Fruit fly (Drosophila melanogaster): ENCODE results near the gene RpL13A.

Gene RpL13A

DNA sequence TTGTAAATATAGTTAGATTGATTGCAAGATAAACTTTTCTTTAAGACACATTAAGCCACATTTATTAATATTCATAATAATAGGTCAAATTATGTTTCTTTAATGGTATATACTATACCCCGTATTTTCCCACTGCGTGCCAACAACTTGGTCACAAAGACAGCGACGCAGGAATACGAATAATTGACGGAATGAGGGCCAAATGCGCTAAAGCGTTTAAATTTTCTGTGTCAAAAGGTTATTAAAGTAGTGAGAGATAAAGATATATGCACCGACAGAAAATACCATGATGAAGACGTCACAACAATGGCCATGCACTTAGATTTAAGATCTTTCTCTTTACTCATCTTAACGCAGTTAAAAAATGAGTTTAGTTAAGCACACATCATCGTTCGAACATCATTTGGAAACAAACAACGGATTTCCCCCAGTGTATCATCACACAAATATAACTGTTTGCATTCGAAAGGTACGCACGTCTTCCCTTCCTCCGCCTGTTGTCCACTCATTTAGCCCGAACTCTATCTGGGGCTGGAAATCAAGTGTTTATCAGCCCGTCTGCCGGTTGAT lies 3.8 kb upstream of the RpL13A start (continued):
- TF ChIP-seq CG12236 (GFP tag; optimal IDR thresholded peaks at IDR 0.05) (peak; percentile 56), CG4404 (GFP tag; IDR thresholded peaks at IDR 0.05) (peak; percentile 39; the same call in 1 of the 2 replicates), dan (GFP tag; IDR thresholded peaks at IDR 0.05) (no peak), eve (GFP tag; optimal IDR thresholded peaks at IDR 0.05) (no peak), CG12299 (tag; optimal IDR thresholded peaks at IDR 0.05) (peak; percentile 22), CG17912 (GFP tag; optimal IDR thresholded peaks at IDR 0.05) (no peak), CG31441 (GFP tag; IDR thresholded peaks at IDR 0.05) (peak; percentile 79), lov (optimal IDR thresholded peaks at IDR 0.05) (no peak), lov (GFP tag; IDR thresholded peaks at IDR 0.05) (peak; percentile 84), Atf3 (GFP tag; optimal IDR thresholded peaks at IDR 0.05) (peak; percentile 21), corto (GFP tag; optimal IDR thresholded peaks at IDR 0.05) (peak; percentile 32), Opbp (GFP tag; IDR thresholded peaks at IDR 0.05; ENCODE audit: partially characterized antibody) (no peak), CG17568 (GFP tag; optimal IDR thresholded peaks at IDR 0.05) (peak; percentile 24), CG2712 (tag; optimal IDR thresholded peaks at IDR 0.05) (peak; percentile 71), CG17328 (GFP tag; IDR thresholded peaks at IDR 0.05) (peak; percentile 58), Dip2 (GFP tag; IDR thresholded peaks at IDR 0.05) (no peak), CG14860 (GFP tag; IDR thresholded peaks at IDR 0.05; ENCODE audit: partially characterized antibody) (no peak), pum (GFP tag; optimal IDR thresholded peaks at IDR 0.05) (peak; percentile 65), p53 (GFP tag; optimal IDR thresholded peaks at IDR 0.05) (no peak), hth (optimal IDR thresholded peaks at IDR 0.05) (no peak), danr (GFP tag; IDR thresholded peaks at IDR 0.05) (no peak; the same call in 1 of the 2 replicates), C15 (GFP tag; IDR thresholded peaks at IDR 0.05) (peak; percentile 17; the same call in 1 of the 3 replicates), jing (GFP tag; optimal IDR thresholded peaks at IDR 0.05) (peak; percentile 37), zfh2 (GFP tag; optimal IDR thresholded peaks at IDR 0.05) (peak; percentile 38), Optix (GFP tag; IDR thresholded peaks at IDR 0.05) (peak; percentile 71; the same call in 2 of the 3 replicates), Trl (optimal IDR thresholded peaks at IDR 0.05) (no peak), Trl (GFP tag; optimal IDR thresholded peaks at IDR 0.05) (peak; percentile 44), CG1529 (GFP tag; optimal IDR thresholded peaks at IDR 0.05) (peak; percentile 42), Sry-δ (GFP tag; optimal IDR thresholded peaks at IDR 0.05) (no peak), CG14014 (GFP tag; IDR thresholded peaks at IDR 0.05) (peak; percentile 43; the same call in 1 of the 2 replicates), Usf (GFP tag; optimal IDR thresholded peaks at IDR 0.05) (peak; percentile 6), pros (GFP tag; optimal IDR thresholded peaks at IDR 0.05) (no peak), D (optimal IDR thresholded peaks at IDR 0.05) (no peak), D (GFP tag; optimal IDR thresholded peaks at IDR 0.05) (peak; percentile 71), Awh (GFP tag; IDR thresholded peaks at IDR 0.05) (peak; percentile 64; the same call in 1 of the 2 replicates), toy (GFP tag; IDR thresholded peaks at IDR 0.05) (no peak), HLHmδ (GFP tag; optimal IDR thresholded peaks at IDR 0.05) (peak; percentile 10), bigmax (GFP tag; optimal IDR thresholded peaks at IDR 0.05) (no peak), cas (GFP tag; IDR thresholded peaks at IDR 0.05) (no peak), D19A (tag; optimal IDR thresholded peaks at IDR 0.05) (peak; percentile 61), CG18599 (GFP tag; optimal IDR thresholded peaks at IDR 0.05) (peak; percentile 65), CG8089 (GFP tag; optimal IDR thresholded peaks at IDR 0.05) (peak; percentile 54), ac (GFP tag; optimal IDR thresholded peaks at IDR 0.05) (no peak), ftz-f1 (GFP tag; optimal IDR thresholded peaks at IDR 0.05) (no peak), ara (GFP tag; IDR thresholded peaks at IDR 0.05) (peak; percentile 52), cwo (GFP tag; optimal IDR thresholded peaks at IDR 0.05) (peak; percentile 28), sug (tag; optimal IDR thresholded peaks at IDR 0.05) (peak; percentile 13), NFAT (GFP tag; IDR thresholded peaks at IDR 0.05) (peak; percentile 52; the same call in 1 of the 2 replicates), CG7928 (GFP tag; optimal IDR thresholded peaks at IDR 0.05) (no peak), dimm (GFP tag; IDR thresholded peaks at IDR 0.05) (peak; percentile 68), Bdp1 (GFP tag; optimal IDR thresholded peaks at IDR 0.05) (no peak), Antp (GFP tag; optimal IDR thresholded peaks at IDR 0.05) (peak; percentile 73)

Data from whole organism, embryonic.